Fruit fly (Drosophila melanogaster) S2 (cell line): ENCODE results near the gene CG34149.

Experiments used
- CG8478 ChIP-seq: fragments of >200 bp; optimal IDR thresholded peaks from 2 replicates; lab custom pipeline; 2018
- CTCF ChIP-seq, 2 experiments: fragments of >200 bp; optimal IDR thresholded peaks; 2 replicates each; lab custom pipeline; 2018

DNA sequence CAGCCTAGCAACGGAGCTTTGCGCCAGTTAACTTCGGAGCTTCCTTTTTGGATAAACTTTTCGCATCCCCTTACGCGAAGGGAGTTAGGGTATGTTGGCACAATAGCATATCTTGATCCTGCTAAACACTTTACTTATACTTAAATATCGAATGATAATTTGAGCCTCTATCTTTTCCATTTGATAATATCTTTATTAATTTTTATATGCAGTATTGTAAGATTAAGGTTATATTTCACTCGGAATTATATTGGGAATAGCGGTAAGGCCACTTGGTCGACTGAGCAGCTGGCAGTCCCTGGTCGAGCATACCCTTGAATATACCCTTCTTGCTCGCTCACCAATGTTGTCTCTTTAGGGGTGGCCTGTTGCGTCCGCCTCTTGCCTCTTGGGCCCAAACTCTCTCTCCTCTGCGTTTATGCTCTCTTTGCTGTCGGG lies 11.1 kb upstream of the CG34149 start:
- TF ChIP-seq CTCF (optimal IDR thresholded peaks at IDR 0.05; lab: Kevin White, UChicago) (no peak), CG8478 (no peak)
